Worm (Caenorhabditis elegans) whole organism, L4 larva: ENCODE measurements around the gene M106.3.

ENCODE experiments used
- F10B5.3 ChIP-seq: sonication (generic microtip); optimal IDR thresholded peaks from 2 replicates; lab custom pipeline; 2016; ENCODE audit warnings: mild to moderate bottlenecking, missing genetic modification characterization, missing compliant biosample characterization
- F26F4.8 ChIP-seq: fragments of 200-800 bp; sonication (Bioruptor generic); conservative IDR thresholded peaks from 2 replicates; pipeline ENCODE4 v1.3.6; 2022; ENCODE audit warnings: missing genetic modification characterization, missing compliant biosample characterization
- F44E2.7 ChIP-seq: fragments of 200-800 bp; sonication (Bioruptor generic); IDR thresholded peaks from 2 replicates; pipeline ENCODE4 v2.1.2; 2022; ENCODE audit warnings: missing genetic modification characterization, missing compliant biosample characterization
- R02D3.7 ChIP-seq: fragments of 150-350 bp; sonication (generic microtip); optimal IDR thresholded peaks from 3 replicates; lab custom pipeline; 2014; ENCODE audit warnings: missing biosample characterization, missing genetic modification characterization
- T20F7.1 ChIP-seq: fragments of 200-800 bp; sonication (Bioruptor generic); optimal IDR thresholded peaks from 2 replicates; lab custom pipeline; 2018; ENCODE audit warnings: mild to moderate bottlenecking, missing genetic modification characterization, missing compliant biosample characterization
- aha-1 ChIP-seq: fragments of 150-350 bp; peaks from one replicate; lab custom pipeline; 2014; ENCODE audit warnings: missing biosample characterization, missing genetic modification characterization
- ama-1 ChIP-seq: fragments of 150-350 bp; optimal IDR thresholded peaks from 2 replicates; lab custom pipeline; 2014; ENCODE audit warnings: inconsistent platforms, mixed read lengths
- arid-1 ChIP-seq: fragments of 200-800 bp; sonication (Bioruptor generic); conservative IDR thresholded peaks from 2 replicates; pipeline ENCODE4 v1.3.6; 2022; ENCODE audit warnings: missing genetic modification reagents, missing genetic modification characterization, missing compliant biosample characterization
- ceh-20 ChIP-seq: fragments of 200-800 bp; sonication (Bioruptor generic); IDR thresholded peaks from 2 replicates; pipeline ENCODE4 v1.3.6; 2022; ENCODE audit warnings: missing genetic modification reagents, missing genetic modification characterization, missing compliant biosample characterization
- ceh-44 ChIP-seq: fragments of 200-800 bp; sonication (Bioruptor generic); IDR thresholded peaks from 2 replicates; pipeline ENCODE4 v1.3.6; 2022; ENCODE audit warnings: missing genetic modification reagents, missing genetic modification characterization, missing compliant biosample characterization
- ceh-62 ChIP-seq: sonication (generic microtip); optimal IDR thresholded peaks from 2 replicates; lab custom pipeline; 2017; ENCODE audit warnings: missing biosample characterization, missing genetic modification characterization
- ces-1 ChIP-seq: fragments of 150-350 bp; sonication (generic microtip); optimal IDR thresholded peaks from 4 replicates; lab custom pipeline; 2014; ENCODE audit warnings: missing biosample characterization, missing genetic modification reagents, missing genetic modification characterization
- daf-12 ChIP-seq: fragments of 150-350 bp; optimal IDR thresholded peaks from 2 replicates; lab custom pipeline; 2014; ENCODE audit warnings: missing biosample characterization, missing genetic modification reagents, missing genetic modification characterization
- daf-16 ChIP-seq, 3 experiments: sonication (generic microtip); optimal IDR thresholded peaks; 2 replicates each; lab custom pipeline; 2016 to 2017; ENCODE audit warnings: missing genetic modification characterization in 3 of 3, missing genetic modification reagents in 3 of 3, mild to moderate bottlenecking in 2 of 3, missing compliant biosample characterization in 2 of 3, missing biosample characterization in 1 of 3, moderate library complexity in 1 of 3
- daf-19 ChIP-seq: fragments of 200-800 bp; sonication (Bioruptor generic); conservative IDR thresholded peaks from 2 replicates; pipeline ENCODE4 v1.3.6; 2022; ENCODE audit warnings: missing genetic modification characterization, missing compliant biosample characterization
- dpl-1 ChIP-seq: fragments of 150-350 bp; optimal IDR thresholded peaks from 2 replicates; lab custom pipeline; 2014; ENCODE audit warnings: missing biosample characterization, missing genetic modification reagents, missing genetic modification characterization
- duxl-1 ChIP-seq: sonication (generic microtip); optimal IDR thresholded peaks from 2 replicates; lab custom pipeline; 2016; ENCODE audit warnings: mild to moderate bottlenecking, missing genetic modification characterization, moderate library complexity, missing compliant biosample characterization; ENCODE audit not compliant: poor library complexity
- egl-27 ChIP-seq: sonication (generic microtip); optimal IDR thresholded peaks from 3 replicates; lab custom pipeline; 2017; ENCODE audit warnings: missing biosample characterization, missing genetic modification reagents, missing genetic modification characterization
- fos-1 ChIP-seq: fragments of 150-350 bp; optimal IDR thresholded peaks from 2 replicates; lab custom pipeline; 2014; ENCODE audit warnings: missing biosample characterization, missing genetic modification characterization
- gei-8 ChIP-seq: fragments of 200-800 bp; sonication (Bioruptor generic); optimal IDR thresholded peaks from 2 replicates; lab custom pipeline; 2018; ENCODE audit warnings: mild to moderate bottlenecking, missing genetic modification characterization, missing compliant biosample characterization
- hif-1 ChIP-seq, 2 experiments: sonication (generic microtip); optimal IDR thresholded peaks; 2 replicates each; lab custom pipeline; 2016 to 2017; ENCODE audit warnings: missing compliant biosample characterization in 2 of 2, missing genetic modification characterization in 2 of 2, missing genetic modification reagents in 2 of 2, missing genotype in 2 of 2, mild to moderate bottlenecking in 1 of 2
- hlh-11 ChIP-seq: fragments of 200-800 bp; sonication (Bioruptor generic); optimal IDR thresholded peaks from 2 replicates; lab custom pipeline; 2018; ENCODE audit warnings: mild to moderate bottlenecking, missing genetic modification characterization, missing compliant biosample characterization
- hmg-1.1 ChIP-seq: fragments of 200-800 bp; sonication (Bioruptor generic); IDR thresholded peaks from 2 replicates; pipeline ENCODE4 v1.3.6; 2022; ENCODE audit warnings: missing genetic modification reagents, missing genetic modification characterization, missing compliant biosample characterization
- jun-1 ChIP-seq: fragments of 150-350 bp; optimal IDR thresholded peaks from 2 replicates; lab custom pipeline; 2014; ENCODE audit warnings: missing biosample characterization, missing genetic modification reagents, missing genetic modification characterization
- lim-7 ChIP-seq: fragments of 200-800 bp; sonication (Bioruptor generic); IDR thresholded peaks from 2 replicates; pipeline ENCODE4 v1.3.6; 2022; ENCODE audit warnings: missing genetic modification characterization, missing compliant biosample characterization
- lin-15B ChIP-seq: fragments of 150-350 bp; sonication (generic microtip); optimal IDR thresholded peaks from 3 replicates; lab custom pipeline; 2014; ENCODE audit warnings: missing biosample characterization, missing genetic modification characterization
- lsy-2 ChIP-seq, 2 experiments: fragments of 150-350 bp in 1 of 2; sonication (generic microtip) in 1 of 2; optimal IDR thresholded peaks; 2 replicates each; lab custom pipeline; 2014 to 2017; ENCODE audit warnings: missing biosample characterization in 2 of 2, missing genetic modification characterization in 2 of 2
- mdt-29 ChIP-seq: fragments of 200-800 bp; sonication (Bioruptor generic); IDR thresholded peaks from 2 replicates; pipeline ENCODE4 v1.3.6; 2022; ENCODE audit warnings: missing genetic modification reagents, missing genetic modification characterization, missing compliant biosample characterization
- mep-1 ChIP-seq: fragments of 150-350 bp; sonication (generic microtip); optimal IDR thresholded peaks from 3 replicates; lab custom pipeline; 2014; ENCODE audit warnings: missing biosample characterization, missing genetic modification characterization
- mes-2 ChIP-seq: sonication (generic microtip); optimal IDR thresholded peaks from 2 replicates; lab custom pipeline; 2016; ENCODE audit warnings: missing genotype, mild to moderate bottlenecking, missing genetic modification characterization, missing compliant biosample characterization; ENCODE audit not compliant: poor library complexity, severe bottlenecking
- nhr-10 ChIP-seq: fragments of 150-350 bp; optimal IDR thresholded peaks from 2 replicates; lab custom pipeline; 2014; ENCODE audit warnings: missing biosample characterization, missing genetic modification characterization
- nhr-102 ChIP-seq: sonication (generic microtip); optimal IDR thresholded peaks from 2 replicates; lab custom pipeline; 2016; ENCODE audit warnings: mild to moderate bottlenecking, missing genetic modification characterization, moderate library complexity, missing compliant biosample characterization
- nhr-11 ChIP-seq: fragments of 150-350 bp; optimal IDR thresholded peaks from 2 replicates; lab custom pipeline; 2014; ENCODE audit warnings: missing biosample characterization, missing genetic modification characterization
- nhr-237 ChIP-seq: sonication (generic microtip); optimal IDR thresholded peaks from 2 replicates; lab custom pipeline; 2017; ENCODE audit warnings: missing biosample characterization, missing genetic modification characterization
- nhr-25 ChIP-seq: sonication (generic microtip); optimal IDR thresholded peaks from 2 replicates; lab custom pipeline; 2017; ENCODE audit warnings: missing genetic modification characterization, mild to moderate bottlenecking, missing compliant biosample characterization, antibody characterized with exemption, moderate library complexity, borderline replicate concordance; ENCODE audit not compliant: insufficient read depth
- nhr-42 ChIP-seq: fragments of 200-800 bp; sonication (Bioruptor generic); IDR thresholded peaks from 2 replicates; pipeline ENCODE4 v1.3.6; 2022; ENCODE audit warnings: missing genetic modification characterization, missing compliant biosample characterization
- nhr-48 ChIP-seq: sonication (generic microtip); optimal IDR thresholded peaks from 2 replicates; lab custom pipeline; 2016; ENCODE audit warnings: mild to moderate bottlenecking, missing genetic modification characterization, missing compliant biosample characterization
- nhr-6 ChIP-seq: fragments of 150-350 bp; optimal IDR thresholded peaks from 2 replicates; lab custom pipeline; 2014; ENCODE audit warnings: missing biosample characterization, missing genetic modification characterization
- nhr-76 ChIP-seq: fragments of 150-350 bp; optimal IDR thresholded peaks from 2 replicates; lab custom pipeline; 2014; ENCODE audit warnings: missing biosample characterization, missing genetic modification characterization
- pha-4 ChIP-seq, 2 experiments: fragments of 150-350 bp in 1 of 2; fragments of 200-800 bp in 1 of 2; sonication (Bioruptor generic) in 1 of 2; IDR thresholded peaks in 1 of 2; optimal IDR thresholded peaks in 1 of 2; 2 replicates each; pipeline versions ENCODE4 v1.3.6 to Lab custom; 2014 to 2022; ENCODE audit warnings: missing genetic modification characterization in 2 of 2, missing genetic modification reagents in 2 of 2, missing biosample characterization in 1 of 2, missing compliant biosample characterization in 1 of 2
- rbr-2 ChIP-seq: sonication (generic microtip); optimal IDR thresholded peaks from 2 replicates; lab custom pipeline; 2016; ENCODE audit warnings: missing genotype, missing genetic modification characterization, missing compliant biosample characterization
- snpc-4 ChIP-seq: fragments of 150-350 bp; optimal IDR thresholded peaks from 2 replicates; lab custom pipeline; 2014; ENCODE audit warnings: missing biosample characterization, missing genetic modification characterization
- spr-1 ChIP-seq: sonication (generic microtip); optimal IDR thresholded peaks from 2 replicates; lab custom pipeline; 2016; ENCODE audit warnings: mild to moderate bottlenecking, missing genetic modification characterization, missing compliant biosample characterization
- tag-97 ChIP-seq: fragments of 200-800 bp; sonication (Bioruptor generic); IDR thresholded peaks from 2 replicates; pipeline ENCODE4 v1.3.6; 2022; ENCODE audit warnings: missing genetic modification characterization, missing compliant biosample characterization
- tra-1 ChIP-seq: fragments of 200-800 bp; sonication (Bioruptor generic); IDR thresholded peaks from 2 replicates; pipeline ENCODE4 v1.3.6; 2022; ENCODE audit warnings: missing genetic modification reagents, missing genetic modification characterization, missing compliant biosample characterization
- unc-39 ChIP-seq: sonication (generic microtip); optimal IDR thresholded peaks from 2 replicates; lab custom pipeline; 2017; ENCODE audit warnings: missing biosample characterization, missing genetic modification characterization
- zfp-2 ChIP-seq: sonication (generic microtip); optimal IDR thresholded peaks from 2 replicates; lab custom pipeline; 2016; ENCODE audit warnings: mild to moderate bottlenecking, missing genetic modification characterization, missing compliant biosample characterization
- zfp-3 ChIP-seq: fragments of 200-800 bp; sonication (Bioruptor generic); conservative IDR thresholded peaks from 2 replicates; pipeline ENCODE4 v1.3.6; 2022; ENCODE audit warnings: missing genetic modification reagents, missing genetic modification characterization, missing compliant biosample characterization
- zip-2 ChIP-seq: fragments of 150-350 bp; optimal IDR thresholded peaks from 2 replicates; lab custom pipeline; 2014; ENCODE audit warnings: missing biosample characterization, missing genetic modification characterization
- ztf-7 ChIP-seq: fragments of 150-350 bp; optimal IDR thresholded peaks from 2 replicates; lab custom pipeline; 2014; ENCODE audit warnings: missing biosample characterization, missing genetic modification characterization

Gene M106.3

DNA sequence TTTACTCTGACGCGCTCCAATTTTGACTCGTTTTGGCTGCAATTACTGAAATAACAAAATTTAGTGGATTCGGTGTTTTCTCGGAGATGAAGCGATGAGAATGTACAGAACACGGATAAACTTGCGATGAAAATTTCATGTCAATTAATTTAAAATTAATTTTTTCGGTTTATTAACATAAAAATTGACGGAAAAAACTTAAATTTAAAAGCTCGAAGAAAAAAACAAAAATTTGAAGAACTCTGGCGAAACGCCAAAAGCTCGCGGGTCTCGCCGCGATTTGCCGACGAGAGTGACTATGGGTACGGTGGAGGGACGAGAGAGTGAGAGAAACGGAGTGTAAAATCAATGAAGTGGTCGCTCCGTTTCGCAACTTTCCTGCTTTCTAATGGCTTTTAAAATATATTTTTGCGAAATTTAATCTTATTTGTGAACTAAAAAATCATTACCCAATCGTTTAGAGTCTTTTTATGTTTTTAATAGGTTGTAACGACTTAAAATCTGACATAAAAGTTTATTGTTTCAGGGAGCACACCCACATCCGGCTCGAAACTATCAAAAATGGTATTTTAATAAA lies 8.0 kb upstream of the M106.3 start, which contains the start of the genes gmps-1 and cap-2 (continued):
- TF ChIP-seq nhr-11 (tag; lab: Kevin White, UChicago): peak; percentile 93
- peak; percentile 92 for TF ChIP-seq ztf-7 (tag; lab: Kevin White, UChicago)
- peak; percentile 68 to 87 for TF ChIP-seq hif-1 (tag; optimal IDR thresholded peaks at IDR 0.05; lab: Kevin White, UChicago)
- peak; percentile 93 for TF ChIP-seq nhr-6
- peak; percentile 1 for TF ChIP-seq nhr-237
- TF ChIP-seq zfp-2 (tag; lab: Kevin White, UChicago): peak; percentile 74
- TF ChIP-seq pha-4 (GFP tag; IDR thresholded peaks at IDR 0.05; lab: Robert Waterston, UW): peak; percentile 96
- TF ChIP-seq pha-4 (tag; optimal IDR thresholded peaks at IDR 0.05; lab: Kevin White, UChicago): no peak
- TF ChIP-seq nhr-42 (GFP tag; lab: Robert Waterston, UW): peak; percentile 94
- no peak for TF ChIP-seq snpc-4 (tag; lab: Kevin White, UChicago)
- TF ChIP-seq arid-1 (GFP tag; lab: Robert Waterston, UW): peak; percentile 97
- peak; percentile 89 for TF ChIP-seq T20F7.1 (GFP tag; lab: Kevin White, UChicago)
- peak; percentile 98 for TF ChIP-seq hmg-1.1
- TF ChIP-seq hlh-11 (tag; lab: Kevin White, UChicago): peak; percentile 95
- peak; percentile 35 for TF ChIP-seq nhr-76 (tag; lab: Kevin White, UChicago)
- TF ChIP-seq F44E2.7 (GFP tag; lab: Robert Waterston, UW): no peak
- TF ChIP-seq tag-97 (GFP tag; lab: Robert Waterston, UW): 0 out of 2 replicates have a peak, but pooled peaks have one; percentile 13
- no peak for TF ChIP-seq daf-12 (tag; lab: Kevin White, UChicago)
- TF ChIP-seq ceh-62 (tag; lab: Kevin White, UChicago): no peak
- no peak for TF ChIP-seq egl-27 (tag; lab: Kevin White, UChicago)
- peak; percentile 96 for TF ChIP-seq mes-2
- peak; percentile 69; the same call in 1 of the 2 replicates for TF ChIP-seq daf-19
- peak; percentile 100 for TF ChIP-seq lsy-2 (tag; optimal IDR thresholded peaks at IDR 0.05; lab: Kevin White, UChicago)
- TF ChIP-seq unc-39: no peak
- peak; percentile 43 for TF ChIP-seq lin-15B
- TF ChIP-seq tra-1 (GFP tag; lab: Robert Waterston, UW): peak; percentile 84
- peak; percentile 90 for TF ChIP-seq F10B5.3 (tag; lab: Kevin White, UChicago)
- no peak for TF ChIP-seq lim-7
- peak; percentile 72 for TF ChIP-seq zip-2 (tag; lab: Kevin White, UChicago)
- peak; percentile 75 for TF ChIP-seq ces-1
- TF ChIP-seq aha-1: peak; percentile 96
- TF ChIP-seq zfp-3 (GFP tag; lab: Robert Waterston, UW): peak; percentile 86
- peak; percentile 71 for TF ChIP-seq gei-8 (GFP tag; lab: Kevin White, UChicago)
- TF ChIP-seq dpl-1 (GFP tag; lab: Kevin White, UChicago): peak; percentile 91
- no peak for TF ChIP-seq F26F4.8 (GFP tag; lab: Robert Waterston, UW)
- no peak for TF ChIP-seq ceh-44 (GFP tag; lab: Robert Waterston, UW)
- peak; percentile 48 for TF ChIP-seq R02D3.7 (tag; lab: Kevin White, UChicago)
- TF ChIP-seq fos-1 (tag; lab: Kevin White, UChicago): peak; percentile 58
- TF ChIP-seq nhr-102 (tag; lab: Kevin White, UChicago): peak; percentile 96
- TF ChIP-seq rbr-2 (tag; lab: Kevin White, UChicago): peak; percentile 95
- TF ChIP-seq duxl-1 (tag; lab: Kevin White, UChicago): peak; percentile 94
- peak; percentile 91 for TF ChIP-seq mdt-29
- peak; percentile 90 for TF ChIP-seq nhr-48 (tag; lab: Kevin White, UChicago)
- peak; percentile 95 for TF ChIP-seq ceh-20 (GFP tag; lab: Robert Waterston, UW)
- TF ChIP-seq spr-1 (tag; lab: Kevin White, UChicago): peak; percentile 94
- TF ChIP-seq daf-16 (GFP tag; optimal IDR thresholded peaks at IDR 0.05; lab: Kevin White, UChicago): peak; percentile 42 to 91
- peak; percentile 60 for TF ChIP-seq daf-16 (tag; optimal IDR thresholded peaks at IDR 0.05; lab: Kevin White, UChicago)
- TF ChIP-seq mep-1 (tag; lab: Kevin White, UChicago): peak; percentile 99
- peak; percentile 54 for TF ChIP-seq ama-1
- TF ChIP-seq nhr-10: peak; percentile 19
- TF ChIP-seq nhr-25 (tag; lab: Kevin White, UChicago): peak; percentile 49
- TF ChIP-seq jun-1 (tag; lab: Kevin White, UChicago): peak; percentile 79
